Worm (Caenorhabditis elegans) whole organism, mixed stage, embryonic: Measurements from ENCODE around the gene Y61A9LA.10.
A peak's percentile ranks its signal among the peaks of the same experiment; 100 is the strongest.
"Not testable (repeated sequence)": the region's sequence is repeated elsewhere in the genome, so short reads cannot be mapped to it uniquely, and the experiment has no call there.

Source experiments
- bed-3 ChIP-seq: fragments of 200-800 bp; sonication (Bioruptor generic); optimal IDR thresholded peaks from 3 replicates; lab custom pipeline; 2018; ENCODE audit warnings: mild to moderate bottlenecking, missing genetic modification characterization, moderate library complexity, missing compliant biosample characterization
- blmp-1 ChIP-seq: fragments of 150-350 bp; optimal IDR thresholded peaks from 2 replicates; lab custom pipeline; 2014; ENCODE audit warnings: missing biosample characterization, missing genetic modification characterization
- ceh-83 ChIP-seq: fragments of 200-800 bp; sonication (Bioruptor generic); optimal IDR thresholded peaks from 2 replicates; lab custom pipeline; 2018; ENCODE audit warnings: mild to moderate bottlenecking, missing genetic modification characterization, missing compliant biosample characterization
- ces-1 ChIP-seq: fragments of 150-350 bp; optimal IDR thresholded peaks from 2 replicates; lab custom pipeline; 2014; ENCODE audit warnings: missing biosample characterization, missing genetic modification reagents, missing genetic modification characterization
- cnd-1 ChIP-seq: fragments of 200-800 bp; sonication (Bioruptor generic); optimal IDR thresholded peaks from 2 replicates; lab custom pipeline; 2018; ENCODE audit warnings: mild to moderate bottlenecking, missing genetic modification characterization, missing compliant biosample characterization
- drap-1 ChIP-seq: fragments of 200-800 bp; sonication (Bioruptor generic); optimal IDR thresholded peaks from 3 replicates; lab custom pipeline; 2018; ENCODE audit warnings: mild to moderate bottlenecking, missing genetic modification characterization, missing compliant biosample characterization
- elt-3 ChIP-seq: fragments of 150-350 bp; optimal IDR thresholded peaks from 2 replicates; lab custom pipeline; 2014; ENCODE audit warnings: missing biosample characterization, missing genetic modification characterization
- flh-1 ChIP-seq: fragments of 200-800 bp; sonication (Bioruptor generic); optimal IDR thresholded peaks from 2 replicates; lab custom pipeline; 2018; ENCODE audit warnings: mild to moderate bottlenecking, missing genetic modification characterization, moderate library complexity, missing compliant biosample characterization
- lin-13 ChIP-seq: fragments of 150-350 bp; optimal IDR thresholded peaks from 2 replicates; lab custom pipeline; 2014; ENCODE audit warnings: missing biosample characterization, missing genetic modification characterization
- lin-32 ChIP-seq: fragments of 200-800 bp; sonication (Bioruptor generic); optimal IDR thresholded peaks from 2 replicates; lab custom pipeline; 2018; ENCODE audit warnings: mild to moderate bottlenecking, missing genetic modification characterization, missing compliant biosample characterization
- lsy-2 ChIP-seq: fragments of 150-350 bp; optimal IDR thresholded peaks from 2 replicates; lab custom pipeline; 2014; ENCODE audit warnings: missing biosample characterization, missing genetic modification characterization
- mab-5 ChIP-seq: fragments of 150-350 bp; optimal IDR thresholded peaks from 2 replicates; lab custom pipeline; 2014; ENCODE audit warnings: missing biosample characterization, missing genetic modification characterization
- mep-1 ChIP-seq: fragments of 150-350 bp; optimal IDR thresholded peaks from 2 replicates; lab custom pipeline; 2017; ENCODE audit warnings: missing biosample characterization, missing genetic modification reagents, missing genetic modification characterization, inconsistent platforms
- nhr-237 ChIP-seq: fragments of 150-350 bp; optimal IDR thresholded peaks from 2 replicates; lab custom pipeline; 2014; ENCODE audit warnings: missing biosample characterization, missing genetic modification characterization
- nhr-76 ChIP-seq: sonication (generic microtip); optimal IDR thresholded peaks from 2 replicates; lab custom pipeline; 2017; ENCODE audit warnings: missing biosample characterization, missing genetic modification characterization
- sem-2 ChIP-seq: fragments of 200-800 bp; sonication (Bioruptor generic); optimal IDR thresholded peaks from 2 replicates; lab custom pipeline; 2018; ENCODE audit warnings: mild to moderate bottlenecking, missing genetic modification characterization, missing compliant biosample characterization
- snpc-4 ChIP-seq: fragments of 150-350 bp; optimal IDR thresholded peaks from 2 replicates; lab custom pipeline; 2014; ENCODE audit warnings: missing biosample characterization, missing genetic modification characterization
- tbx-8 ChIP-seq: fragments of 200-800 bp; sonication (Bioruptor generic); optimal IDR thresholded peaks from 2 replicates; lab custom pipeline; 2018; ENCODE audit warnings: mild to moderate bottlenecking, missing genetic modification characterization, moderate library complexity, missing compliant biosample characterization
- unc-120 ChIP-seq: sonication (generic microtip); optimal IDR thresholded peaks from 2 replicates; lab custom pipeline; 2017; ENCODE audit warnings: missing genetic modification characterization, missing compliant biosample characterization; ENCODE audit not compliant: poor library complexity, severe bottlenecking
- unc-39 ChIP-seq: fragments of 150-350 bp; optimal IDR thresholded peaks from 2 replicates; lab custom pipeline; 2014; ENCODE audit warnings: missing biosample characterization, missing genetic modification characterization
- unc-62 ChIP-seq: fragments of 150-350 bp; optimal IDR thresholded peaks from 2 replicates; lab custom pipeline; 2014; ENCODE audit warnings: missing biosample characterization, missing genetic modification reagents, missing genetic modification characterization
- zip-8 ChIP-seq: fragments of 150-350 bp; optimal IDR thresholded peaks from 2 replicates; lab custom pipeline; 2014; ENCODE audit warnings: missing biosample characterization, missing genetic modification characterization

Gene Y61A9LA.10

ce11 chrV:4569999-4570627 lies 45.5 kb downstream of the Y61A9LA.10 start, which contains the start of gene sut-2:
TSS of gene sut-2 (minus strand) at chrV:4570049.
- TF ChIP-seq mep-1 (tag; lab: Kevin White, UChicago) (peak; percentile 7), drap-1 (no peak), nhr-76 (tag; lab: Kevin White, UChicago) (no peak), ces-1 (GFP tag; lab: Kevin White, UChicago) (peak; percentile 69), lsy-2 (peak; percentile 7), unc-120 (tag; lab: Kevin White, UChicago) (peak; percentile 85)
- TF ChIP-seq, all 35 proteins: peak for 4

- TF ChIP-seq unc-62 (GFP tag; lab: Kevin White, UChicago) = no peak
- TF ChIP-seq blmp-1 (tag; lab: Kevin White, UChicago) = no peak
- no peak for TF ChIP-seq sem-2 (GFP tag; lab: Kevin White, UChicago)
- no peak for TF ChIP-seq cnd-1
- no peak for TF ChIP-seq mep-1 (tag; lab: Kevin White, UChicago)
- no peak for TF ChIP-seq mab-5 (tag; lab: Kevin White, UChicago)
- no peak for TF ChIP-seq lsy-2
- no peak for TF ChIP-seq snpc-4
- TF ChIP-seq lin-32 = no peak
- TF ChIP-seq ceh-83 = no peak
- TF ChIP-seq lin-13 (tag; lab: Kevin White, UChicago) = no peak
- no peak for TF ChIP-seq tbx-8 (GFP tag; lab: Kevin White, UChicago)
- TF ChIP-seq elt-3 (tag; lab: Kevin White, UChicago) = no peak
- TF ChIP-seq unc-39 (tag; lab: Kevin White, UChicago) = no peak
- TF ChIP-seq, all 35 proteins: peak for 0
These were observed 53.1 kb downstream of the Y61A9LA.10 start for ce11 chrV:4562493-4562892.

DNA sequence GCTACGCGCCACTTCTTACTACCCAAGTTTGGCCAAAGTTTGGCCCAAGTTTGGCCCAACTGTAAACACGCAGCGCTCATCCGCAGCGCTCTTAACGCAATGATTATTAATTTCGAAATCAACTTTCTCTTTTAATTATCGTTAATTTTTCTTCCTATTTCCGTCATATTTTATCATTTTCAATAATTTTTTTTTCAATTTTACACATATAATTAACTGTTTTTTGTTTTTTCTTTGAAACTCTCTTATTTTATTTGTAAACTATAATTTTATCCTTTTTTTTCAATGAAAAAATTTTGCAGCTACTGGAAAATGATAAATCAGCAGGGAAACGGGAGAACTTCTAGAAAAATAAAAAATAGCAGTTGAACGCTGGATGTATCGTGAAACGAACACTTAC lies 55.2 kb downstream of the Y61A9LA.10 start, which contains the start of gene Y61A9LA.4:
Y61A9LA.4 (plus strand) TSS at position 301 of the 400 bp plus-strand sequence.
- not testable (repeated sequence) for TF ChIP-seq unc-120, nhr-237, zip-8 (tag; lab: Kevin White, UChicago)

- TF ChIP-seq nhr-237 (tag; lab: Kevin White, UChicago) (no peak), ces-1 (GFP tag; lab: Kevin White, UChicago) (no peak), blmp-1 (tag; lab: Kevin White, UChicago) (no peak), mep-1 (tag; lab: Kevin White, UChicago) (no peak), bed-3 (GFP tag; lab: Kevin White, UChicago) (no peak), flh-1 (no peak), tbx-8 (GFP tag; lab: Kevin White, UChicago) (no peak), nhr-76 (tag; lab: Kevin White, UChicago) (no peak)
These were observed 55.9 kb downstream of the Y61A9LA.10 start, which contains the start of gene Y61A9LA.7 for ce11 chrV:4559701-4560100. TSS of gene Y61A9LA.7 (minus strand) at chrV:4559801.
